Worm (Caenorhabditis elegans) whole organism, L2 larva: ENCODE results near the gene cest-10.

Experiments
- F13H6.1 ChIP-seq: sonication (generic microtip); optimal IDR thresholded peaks from 2 replicates; lab custom pipeline; 2016; ENCODE audit warnings: missing genetic modification characterization, missing compliant biosample characterization
- R02D3.7 ChIP-seq: fragments of 150-350 bp; optimal IDR thresholded peaks from 2 replicates; lab custom pipeline; 2014; ENCODE audit warnings: missing biosample characterization, missing genetic modification characterization
- Y55F3AM.14 ChIP-seq: fragments of 200-800 bp; sonication (Bioruptor generic); optimal IDR thresholded peaks from 2 replicates; lab custom pipeline; 2018; ENCODE audit warnings: mild to moderate bottlenecking, missing genetic modification characterization, missing compliant biosample characterization
- ZK546.5 ChIP-seq: sonication (generic microtip); optimal IDR thresholded peaks from 2 replicates; lab custom pipeline; 2017; ENCODE audit warnings: missing biosample characterization, missing genetic modification characterization
- alr-1 ChIP-seq: fragments of 150-350 bp; optimal IDR thresholded peaks from 2 replicates; lab custom pipeline; 2014; ENCODE audit warnings: missing biosample characterization, missing genetic modification characterization
- aly-2 ChIP-seq: fragments of 150-350 bp; optimal IDR thresholded peaks from 2 replicates; lab custom pipeline; 2014; ENCODE audit warnings: missing biosample characterization, missing genetic modification characterization
- ama-1 ChIP-seq: fragments of 150-350 bp; optimal IDR thresholded peaks from 2 replicates; lab custom pipeline; 2018; ENCODE audit warnings: inconsistent platforms
- blmp-1 ChIP-seq: sonication (generic microtip); optimal IDR thresholded peaks from 2 replicates; lab custom pipeline; 2017; ENCODE audit warnings: missing genetic modification characterization, mild to moderate bottlenecking, missing compliant biosample characterization, antibody characterized with exemption, moderate library complexity; ENCODE audit not compliant: insufficient read depth
- crh-2 ChIP-seq: sonication (generic microtip); optimal IDR thresholded peaks from 2 replicates; lab custom pipeline; 2017; ENCODE audit warnings: missing biosample characterization, missing genetic modification characterization
- dmd-4 ChIP-seq: sonication (generic microtip); optimal IDR thresholded peaks from 2 replicates; lab custom pipeline; 2017; ENCODE audit warnings: missing biosample characterization, missing genetic modification characterization
- fos-1 ChIP-seq: fragments of 150-350 bp; optimal IDR thresholded peaks from 2 replicates; lab custom pipeline; 2014; ENCODE audit warnings: missing biosample characterization, missing genetic modification characterization
- gmeb-1 ChIP-seq: fragments of 150-350 bp; optimal IDR thresholded peaks from 2 replicates; lab custom pipeline; 2014; ENCODE audit warnings: missing biosample characterization, missing genetic modification characterization
- lin-11 ChIP-seq: fragments of 150-350 bp; sonication (generic microtip); optimal IDR thresholded peaks from 2 replicates; lab custom pipeline; 2014; ENCODE audit warnings: missing biosample characterization, missing genetic modification characterization, inconsistent platforms, mixed read lengths
- lin-13 ChIP-seq: fragments of 150-350 bp; optimal IDR thresholded peaks from 2 replicates; lab custom pipeline; 2014; ENCODE audit warnings: missing biosample characterization, missing genetic modification reagents, missing genetic modification characterization
- lin-39 ChIP-seq: fragments of 150-350 bp; optimal IDR thresholded peaks from 2 replicates; lab custom pipeline; 2014; ENCODE audit warnings: missing biosample characterization, missing genetic modification reagents, missing genetic modification characterization
- lsy-2 ChIP-seq, 2 experiments: fragments of 150-350 bp in 1 of 2; sonication (generic microtip) in 1 of 2; optimal IDR thresholded peaks; 2 replicates each; lab custom pipeline; 2014 to 2017; ENCODE audit warnings: missing biosample characterization in 2 of 2, missing genetic modification characterization in 2 of 2
- mab-5 ChIP-seq: fragments of 150-350 bp; optimal IDR thresholded peaks from 2 replicates; lab custom pipeline; 2014; ENCODE audit warnings: missing biosample characterization, missing genetic modification characterization
- mbf-1 ChIP-seq: sonication (generic microtip); optimal IDR thresholded peaks from 2 replicates; lab custom pipeline; 2017; ENCODE audit warnings: missing biosample characterization, missing genetic modification characterization
- nhr-10 ChIP-seq: sonication (generic microtip); optimal IDR thresholded peaks from 2 replicates; lab custom pipeline; 2017; ENCODE audit warnings: missing biosample characterization, missing genetic modification characterization
- nhr-11 ChIP-seq: fragments of 150-350 bp; optimal IDR thresholded peaks from 2 replicates; lab custom pipeline; 2014; ENCODE audit warnings: missing biosample characterization, missing genetic modification characterization
- nhr-129 ChIP-seq: fragments of 150-350 bp; optimal IDR thresholded peaks from 2 replicates; lab custom pipeline; 2014; ENCODE audit warnings: missing biosample characterization, missing genetic modification characterization
- nhr-21 ChIP-seq: fragments of 150-350 bp; optimal IDR thresholded peaks from 2 replicates; lab custom pipeline; 2014; ENCODE audit warnings: missing biosample characterization, missing genetic modification characterization
- nhr-237 ChIP-seq: fragments of 150-350 bp; optimal IDR thresholded peaks from 2 replicates; lab custom pipeline; 2014; ENCODE audit warnings: missing biosample characterization, missing genetic modification characterization
- nhr-25 ChIP-seq: fragments of 150-350 bp; sonication (generic microtip); optimal IDR thresholded peaks from 3 replicates; lab custom pipeline; 2014; ENCODE audit warnings: missing biosample characterization, missing genetic modification characterization
- nhr-6 ChIP-seq: fragments of 150-350 bp; optimal IDR thresholded peaks from 2 replicates; lab custom pipeline; 2014; ENCODE audit warnings: missing biosample characterization, missing genetic modification characterization
- nhr-77 ChIP-seq: fragments of 150-350 bp; optimal IDR thresholded peaks from 2 replicates; lab custom pipeline; 2014; ENCODE audit warnings: missing biosample characterization, missing genetic modification characterization
- peb-1 ChIP-seq: fragments of 150-350 bp; optimal IDR thresholded peaks from 2 replicates; lab custom pipeline; 2014; ENCODE audit warnings: missing biosample characterization, missing genetic modification characterization
- sem-4 ChIP-seq: fragments of 150-350 bp; optimal IDR thresholded peaks from 2 replicates; lab custom pipeline; 2014; ENCODE audit warnings: missing biosample characterization, missing genetic modification reagents, missing genetic modification characterization
- skn-1 ChIP-seq: sonication (generic microtip); optimal IDR thresholded peaks from 2 replicates; lab custom pipeline; 2017; ENCODE audit warnings: missing biosample characterization, missing genetic modification characterization
- sma-3 ChIP-seq: sonication (generic microtip); optimal IDR thresholded peaks from 2 replicates; lab custom pipeline; 2016; ENCODE audit warnings: missing genetic modification reagents, missing genetic modification characterization, missing compliant biosample characterization
- unc-39 ChIP-seq: fragments of 150-350 bp; optimal IDR thresholded peaks from 2 replicates; lab custom pipeline; 2014; ENCODE audit warnings: missing biosample characterization, missing genetic modification characterization
- unc-55 ChIP-seq: fragments of 150-350 bp; sonication (generic microtip); optimal IDR thresholded peaks from 3 replicates; lab custom pipeline; 2014; ENCODE audit warnings: missing biosample characterization, missing genetic modification reagents, missing genetic modification characterization
- zag-1 ChIP-seq: fragments of 150-350 bp; optimal IDR thresholded peaks from 2 replicates; lab custom pipeline; 2014; ENCODE audit warnings: missing biosample characterization, missing genetic modification characterization
- ztf-1 ChIP-seq: fragments of 200-800 bp; sonication (Bioruptor generic); conservative IDR thresholded peaks from 2 replicates; pipeline ENCODE4 v1.3.6; 2022; ENCODE audit warnings: missing genetic modification characterization, missing compliant biosample characterization
- ztf-4 ChIP-seq: fragments of 150-350 bp; optimal IDR thresholded peaks from 2 replicates; lab custom pipeline; 2014; ENCODE audit warnings: missing biosample characterization, missing genetic modification characterization

cest-10 gene

DNA sequence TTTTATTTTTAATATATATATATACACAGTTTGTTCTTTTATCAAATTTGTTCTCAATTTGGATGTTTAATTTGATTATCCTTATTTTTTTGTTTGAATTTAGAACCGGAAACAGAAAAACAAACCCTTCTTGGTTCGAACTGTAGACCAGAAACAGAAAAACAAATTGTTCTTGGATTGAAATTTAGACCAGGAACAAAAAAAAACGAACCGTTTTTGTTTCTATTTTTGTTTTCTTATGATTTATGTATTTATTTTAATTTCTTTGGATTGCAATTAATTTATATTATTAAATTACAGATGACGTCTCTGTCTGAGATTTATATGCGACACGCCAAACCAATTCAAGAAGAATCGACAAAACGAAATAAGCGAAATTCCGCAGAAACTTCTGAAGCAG is 5.0 kb upstream of the cest-10 start, which contains the start of gene C42D4.19:
Gene C42D4.19, plus strand, starts transcription at position 301 of the 400 bp plus-strand sequence.
- no peak for TF ChIP-seq gmeb-1 (tag; lab: Kevin White, UChicago)

DNA sequence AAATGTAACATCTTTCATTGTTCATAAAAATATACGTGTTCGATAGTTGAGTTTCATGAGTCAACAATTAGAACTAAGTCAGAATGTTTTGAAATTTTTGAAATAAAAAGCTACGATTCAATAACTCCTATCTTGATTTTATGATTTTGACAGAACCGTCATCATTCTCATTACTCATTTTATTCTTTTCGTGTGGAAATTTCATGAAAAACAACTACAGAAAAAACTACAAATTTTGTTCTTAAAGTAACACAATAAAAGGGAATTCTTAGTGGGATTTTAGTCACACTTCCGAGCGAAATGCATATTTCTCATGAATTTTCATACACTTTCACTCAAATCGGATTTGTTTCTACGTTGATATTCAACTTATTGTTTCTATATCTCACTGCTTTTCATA is 3.5 kb upstream of the cest-10 start, which contains the start of gene str-44:
Gene str-44, plus strand, starts transcription at position 301 of the 400 bp plus-strand sequence.
- TF ChIP-seq nhr-6 (tag; lab: Kevin White, UChicago) (no peak), F13H6.1 (no peak), lin-11 (tag; lab: Kevin White, UChicago) (no peak), R02D3.7 (tag; lab: Kevin White, UChicago) (no peak), sma-3 (GFP tag; lab: Kevin White, UChicago) (no peak)

ce11 chrIV:7178942-7179341 is 1.4 kb upstream of the cest-10 start, which contains the start of gene C42D4.3:
Gene C42D4.3 (plus strand): TSS chrIV:7179239.
- TF ChIP-seq ztf-1 (GFP tag; lab: Robert Waterston, UW) (no peak), mab-5 (tag; lab: Kevin White, UChicago) (no peak), ztf-4 (no peak), nhr-25 (peak; percentile 86), lin-13 (no peak), nhr-129 (tag; lab: Kevin White, UChicago) (no peak), lin-11 (tag; lab: Kevin White, UChicago) (no peak), fos-1 (tag; lab: Kevin White, UChicago) (peak; percentile 52), sem-4 (no peak), blmp-1 (tag; lab: Kevin White, UChicago) (no peak), dmd-4 (tag; lab: Kevin White, UChicago) (no peak), nhr-237 (tag; lab: Kevin White, UChicago) (no peak)
- TF ChIP-seq, all 48 proteins: peak for 2

- no peak for TF ChIP-seq unc-39
- TF ChIP-seq lin-39 (tag; lab: Kevin White, UChicago): no peak
- TF ChIP-seq alr-1 (tag; lab: Kevin White, UChicago): no peak
- no peak for TF ChIP-seq nhr-77
- TF ChIP-seq unc-55: no peak
Observed at ce11 chrIV:7182818-7183217, 2.5 kb downstream of the cest-10 start.

- TF ChIP-seq ama-1 (no peak), mab-5 (tag; lab: Kevin White, UChicago) (no peak), nhr-237 (tag; lab: Kevin White, UChicago) (no peak), mbf-1 (tag; lab: Kevin White, UChicago) (no peak), lin-11 (tag; lab: Kevin White, UChicago) (no peak), ZK546.5 (tag; lab: Kevin White, UChicago) (no peak), F13H6.1 (no peak), nhr-6 (tag; lab: Kevin White, UChicago) (no peak), ztf-1 (GFP tag; lab: Robert Waterston, UW) (no peak), lsy-2 (tag; optimal IDR thresholded peaks at IDR 0.05; lab: Kevin White, UChicago) (no peak), ztf-4 (no peak), sma-3 (GFP tag; lab: Kevin White, UChicago) (no peak), zag-1 (tag; lab: Kevin White, UChicago) (no peak), skn-1 (tag; lab: Kevin White, UChicago) (no peak), Y55F3AM.14 (no peak), unc-55 (no peak), nhr-11 (tag; lab: Kevin White, UChicago) (no peak), aly-2 (no peak), nhr-129 (tag; lab: Kevin White, UChicago) (no peak), nhr-10 (tag; lab: Kevin White, UChicago) (no peak)
- TF ChIP-seq, all 48 proteins: peak for 0
Observed at ce11 chrIV:7184597-7184996, 4.2 kb downstream of the cest-10 start, which contains the start of gene clec-179. Gene clec-179 (minus strand): TSS chrIV:7184697.

ce11 chrIV:7186756-7187155 is 6.4 kb downstream of the cest-10 start, which contains the start of gene str-249:
Gene str-249 (minus strand): TSS chrIV:7186856.
- TF ChIP-seq crh-2 (tag; lab: Kevin White, UChicago) (no peak), unc-55 (no peak), nhr-21 (tag; lab: Kevin White, UChicago) (no peak), nhr-25 (no peak), Y55F3AM.14 (no peak), nhr-11 (tag; lab: Kevin White, UChicago) (no peak), peb-1 (tag; lab: Kevin White, UChicago) (no peak), lin-39 (tag; lab: Kevin White, UChicago) (no peak), nhr-10 (tag; lab: Kevin White, UChicago) (no peak), ama-1 (no peak)
